Fruit fly (Drosophila melanogaster) Kc167 (cell line): ENCODE data around the gene CG42263.

Experiments used
- Myc ChIP-seq: fragments of >200 bp; optimal IDR thresholded peaks from 2 replicates; lab custom pipeline; 2017; ENCODE audit warnings: missing external identifiers
- h ChIP-seq: fragments of >200 bp; optimal IDR thresholded peaks from 3 replicates; lab custom pipeline; 2018; ENCODE audit warnings: missing external identifiers
- ttk ChIP-seq: sonication (Bioruptor generic); optimal IDR thresholded peaks from 2 replicates; lab custom pipeline; 2017; ENCODE audit warnings: missing external identifiers

dm6 chr3L:19910054-19910414 lies 45.6 kb downstream of the CG42263 start, which contains the start of the genes Mi-2 and Prp3:
- TF ChIP-seq ttk = no peak
- TF ChIP-seq h (lab: Kevin White, UChicago) = no peak
- no peak for TF ChIP-seq Myc
